Worm (Caenorhabditis elegans): Measurements from ENCODE around the gene cyp-13B2.

cyp-13B2 gene

ce11 chrX:14225273-14225672, at the start of gene cyp-13B2:
cyp-13B2 (plus strand) TSS chrX:14225573.
- TF ChIP-seq unc-62 (GFP tag; optimal IDR thresholded peaks at IDR 0.05): no peak

- TF ChIP-seq unc-62 (GFP tag; optimal IDR thresholded peaks at IDR 0.05): no peak
Measured at ce11 chrX:14175740-14176139, 49.6 kb upstream of the cyp-13B2 start, which contains the start of gene C37E2.2. C37E2.2 (plus strand) TSS chrX:14176040.

- TF ChIP-seq unc-62 (GFP tag; optimal IDR thresholded peaks at IDR 0.05): no peak
Measured at ce11 chrX:14178688-14179087, 46.7 kb upstream of the cyp-13B2 start, which contains the start of gene C37E2.10. C37E2.10 (plus strand) TSS chrX:14178988.

ce11 chrX:14179488-14179887, 45.9 kb upstream of the cyp-13B2 start:
- TF ChIP-seq unc-62 (GFP tag; optimal IDR thresholded peaks at IDR 0.05): no peak

- TF ChIP-seq unc-62 (GFP tag; optimal IDR thresholded peaks at IDR 0.05): no peak
Measured at ce11 chrX:14180151-14180550, 45.2 kb upstream of the cyp-13B2 start, which contains the start of gene C37E2.3. C37E2.3 (plus strand) TSS chrX:14180451.

ce11 chrX:14182514-14182913, 42.9 kb upstream of the cyp-13B2 start:
- no peak for TF ChIP-seq unc-62 (GFP tag; optimal IDR thresholded peaks at IDR 0.05)

ce11 chrX:14185631-14186030, 39.7 kb upstream of the cyp-13B2 start:
- TF ChIP-seq unc-62 (GFP tag; optimal IDR thresholded peaks at IDR 0.05): no peak

ce11 chrX:14186466-14186865, 38.9 kb upstream of the cyp-13B2 start, which contains the start of gene ceh-36:
ceh-36 (minus strand) TSS chrX:14186566.
- no peak for TF ChIP-seq unc-62 (GFP tag; optimal IDR thresholded peaks at IDR 0.05)

ce11 chrX:14194251-14194650, 31.1 kb upstream of the cyp-13B2 start:
- TF ChIP-seq unc-62 (GFP tag; optimal IDR thresholded peaks at IDR 0.05): no peak

- no peak for TF ChIP-seq unc-62 (GFP tag; optimal IDR thresholded peaks at IDR 0.05)
Measured at ce11 chrX:14206321-14206720, 19.1 kb upstream of the cyp-13B2 start.

- no peak for TF ChIP-seq unc-62 (GFP tag; optimal IDR thresholded peaks at IDR 0.05)
Measured at ce11 chrX:14207942-14208341, 17.4 kb upstream of the cyp-13B2 start, which contains the start of gene ceh-37. ceh-37 (minus strand) TSS chrX:14208000.

ce11 chrX:14213314-14213713, 12.1 kb upstream of the cyp-13B2 start:
- TF ChIP-seq unc-62 (GFP tag; optimal IDR thresholded peaks at IDR 0.05): no peak

ce11 chrX:14214520-14215023, 10.8 kb upstream of the cyp-13B2 start, which contains the start of gene K06G5.1:
K06G5.1 (plus strand) TSS chrX:14214973.
- no peak for TF ChIP-seq unc-62 (GFP tag; optimal IDR thresholded peaks at IDR 0.05)

- TF ChIP-seq unc-62 (GFP tag; optimal IDR thresholded peaks at IDR 0.05): no peak
Measured at ce11 chrX:14223156-14223555, 2.2 kb upstream of the cyp-13B2 start, which contains the start of gene K06G5.3. K06G5.3 (minus strand) TSS chrX:14223256.

- TF ChIP-seq unc-62 (GFP tag; optimal IDR thresholded peaks at IDR 0.05): no peak
Measured at ce11 chrX:14228764-14229163, 3.4 kb downstream of the cyp-13B2 start.

ce11 chrX:14231987-14232386, 6.6 kb downstream of the cyp-13B2 start:
- TF ChIP-seq unc-62 (GFP tag; optimal IDR thresholded peaks at IDR 0.05): no peak

- no peak for TF ChIP-seq unc-62 (GFP tag; optimal IDR thresholded peaks at IDR 0.05)
Measured at ce11 chrX:14234366-14234765, 9.0 kb downstream of the cyp-13B2 start, which contains the start of gene srg-36. srg-36 (minus strand) TSS chrX:14234466.

ce11 chrX:14234932-14235331, 9.6 kb downstream of the cyp-13B2 start, which contains the start of gene srg-37:
srg-37 (minus strand) TSS chrX:14235032.
- TF ChIP-seq unc-62 (GFP tag; optimal IDR thresholded peaks at IDR 0.05): no peak

Data from whole organism, dauer.